Worm (Caenorhabditis elegans) whole organism, L1 larva: ENCODE measurements around the gene T04C12.11.

Experiments used
- C16A3.4 ChIP-seq: fragments of 150-350 bp; optimal IDR thresholded peaks from 2 replicates; lab custom pipeline; 2014; ENCODE audit warnings: missing biosample characterization, missing genetic modification characterization
- C34B4.2 ChIP-seq: sonication (generic microtip); optimal IDR thresholded peaks from 2 replicates; lab custom pipeline; 2017; ENCODE audit warnings: mild to moderate bottlenecking, missing genetic modification characterization, missing compliant biosample characterization
- aha-1 ChIP-seq: fragments of 150-350 bp; optimal IDR thresholded peaks from 2 replicates; lab custom pipeline; 2014; ENCODE audit warnings: missing biosample characterization, missing genetic modification characterization
- aly-2 ChIP-seq: fragments of 150-350 bp; optimal IDR thresholded peaks from 2 replicates; lab custom pipeline; 2014; ENCODE audit warnings: missing biosample characterization, missing genetic modification characterization
- blmp-1 ChIP-seq: fragments of 150-350 bp; optimal IDR thresholded peaks from 2 replicates; lab custom pipeline; 2014; ENCODE audit warnings: missing biosample characterization, missing genetic modification characterization
- ceh-8 ChIP-seq: fragments of 200-800 bp; sonication (Bioruptor generic); optimal IDR thresholded peaks from 2 replicates; lab custom pipeline; 2018; ENCODE audit warnings: mild to moderate bottlenecking, missing genetic modification characterization, moderate library complexity, missing compliant biosample characterization
- ceh-82 ChIP-seq, 3 experiments: fragments of 150-350 bp in 1 of 3; sonication (generic microtip) in 2 of 3; optimal IDR thresholded peaks; 2 replicates each; lab custom pipeline; 2014 to 2017; ENCODE audit warnings: missing biosample characterization in 3 of 3, missing genetic modification characterization in 3 of 3
- dpl-1 ChIP-seq, 3 experiments: fragments of 150-350 bp in 2 of 3; sonication (generic microtip) in 1 of 3; optimal IDR thresholded peaks; 2 replicates each; lab custom pipeline; 2014 to 2017; ENCODE audit warnings: missing biosample characterization in 3 of 3, missing genetic modification characterization in 3 of 3, missing genetic modification reagents in 3 of 3
- dsc-1 ChIP-seq: sonication (generic microtip); optimal IDR thresholded peaks from 2 replicates; lab custom pipeline; 2016; ENCODE audit warnings: mild to moderate bottlenecking, missing genetic modification characterization, missing compliant biosample characterization
- efl-1 ChIP-seq, 4 experiments: fragments of 150-350 bp; optimal IDR thresholded peaks in 3 of 4; peaks in 1 of 4; 1 replicate in 1 of 4; 2 replicates in 3 of 4; lab custom pipeline; 2014; ENCODE audit warnings: missing biosample characterization in 2 of 4, missing genetic modification characterization in 2 of 4, missing genetic modification reagents in 2 of 4
- elt-2 ChIP-seq: sonication (generic microtip); optimal IDR thresholded peaks from 2 replicates; lab custom pipeline; 2016; ENCODE audit warnings: missing genetic modification characterization, mild to moderate bottlenecking, inconsistent platforms, missing compliant biosample characterization, missing genetic modification reagents
- elt-3 ChIP-seq, 6 experiments: fragments of 150-350 bp in 1 of 6; sonication (generic microtip); optimal IDR thresholded peaks; 2 replicates each; lab custom pipeline; 2017 to 2018; ENCODE audit warnings: missing biosample characterization in 6 of 6, missing genetic modification characterization in 6 of 6, inconsistent platforms in 1 of 6
- ets-5 ChIP-seq: fragments of 200-800 bp; sonication (Bioruptor generic); IDR thresholded peaks from 2 replicates; pipeline ENCODE4 v1.3.6; 2022; ENCODE audit warnings: missing genetic modification characterization, missing compliant biosample characterization
- fkh-4 ChIP-seq: sonication (generic microtip); optimal IDR thresholded peaks from 2 replicates; lab custom pipeline; 2016; ENCODE audit warnings: missing compliant biosample characterization, missing genetic modification characterization, borderline replicate concordance
- fkh-8 ChIP-seq: sonication (generic microtip); optimal IDR thresholded peaks from 2 replicates; lab custom pipeline; 2016; ENCODE audit warnings: mild to moderate bottlenecking, missing genetic modification characterization, missing compliant biosample characterization
- fos-1 ChIP-seq: fragments of 150-350 bp; optimal IDR thresholded peaks from 2 replicates; lab custom pipeline; 2014; ENCODE audit warnings: missing biosample characterization, missing genetic modification characterization
- irx-1 ChIP-seq: sonication (generic microtip); optimal IDR thresholded peaks from 2 replicates; lab custom pipeline; 2016; ENCODE audit warnings: missing genetic modification characterization, missing compliant biosample characterization
- lin-14 ChIP-seq: fragments of 200-800 bp; sonication (Bioruptor generic); optimal IDR thresholded peaks from 2 replicates; lab custom pipeline; 2018; ENCODE audit warnings: mild to moderate bottlenecking, missing genetic modification characterization, moderate library complexity, missing compliant biosample characterization
- lin-35 ChIP-seq, 2 experiments: fragments of 150-350 bp; optimal IDR thresholded peaks; 2 replicates each; lab custom pipeline; 2014; ENCODE audit warnings: missing biosample characterization in 2 of 2, missing genetic modification characterization in 2 of 2, missing genetic modification reagents in 2 of 2
- lsy-2 ChIP-seq, 2 experiments: fragments of 150-350 bp; optimal IDR thresholded peaks; 2 replicates each; lab custom pipeline; 2014; ENCODE audit warnings: missing biosample characterization in 2 of 2, missing genetic modification characterization in 2 of 2
- mdl-1 ChIP-seq, 2 experiments: fragments of 150-350 bp; optimal IDR thresholded peaks; 2 replicates each; lab custom pipeline; 2014 to 2017; ENCODE audit warnings: missing biosample characterization in 2 of 2, missing genetic modification characterization in 2 of 2, inconsistent platforms in 1 of 2
- mep-1 ChIP-seq: fragments of 150-350 bp; optimal IDR thresholded peaks from 2 replicates; lab custom pipeline; 2014; ENCODE audit warnings: missing biosample characterization, missing genetic modification characterization
- nhr-19 ChIP-seq: fragments of 200-800 bp; sonication (Bioruptor generic); conservative IDR thresholded peaks from 2 replicates; pipeline ENCODE4 v1.3.6; 2022; ENCODE audit warnings: missing genetic modification characterization, missing compliant biosample characterization
- nhr-20 ChIP-seq: sonication (generic microtip); optimal IDR thresholded peaks from 2 replicates; lab custom pipeline; 2016; ENCODE audit warnings: mild to moderate bottlenecking, missing genetic modification characterization, missing compliant biosample characterization
- nhr-47 ChIP-seq: sonication (generic microtip); optimal IDR thresholded peaks from 2 replicates; lab custom pipeline; 2016; ENCODE audit warnings: mild to moderate bottlenecking, missing genetic modification characterization, moderate library complexity, missing compliant biosample characterization
- nhr-71 ChIP-seq: sonication (generic microtip); optimal IDR thresholded peaks from 2 replicates; lab custom pipeline; 2016; ENCODE audit warnings: mild to moderate bottlenecking, missing genetic modification characterization, moderate library complexity, missing compliant biosample characterization
- nhr-76 ChIP-seq: sonication (generic microtip); optimal IDR thresholded peaks from 2 replicates; lab custom pipeline; 2017; ENCODE audit warnings: missing biosample characterization, missing genetic modification characterization
- nhr-77 ChIP-seq: fragments of 150-350 bp; optimal IDR thresholded peaks from 2 replicates; lab custom pipeline; 2014; ENCODE audit warnings: missing biosample characterization, missing genetic modification characterization
- nhr-84 ChIP-seq: sonication (generic microtip); optimal IDR thresholded peaks from 2 replicates; lab custom pipeline; 2017; ENCODE audit warnings: missing biosample characterization, missing genetic modification characterization
- nhr-90 ChIP-seq: sonication (generic microtip); optimal IDR thresholded peaks from 2 replicates; lab custom pipeline; 2016; ENCODE audit warnings: mild to moderate bottlenecking, missing genetic modification characterization, missing compliant biosample characterization; ENCODE audit not compliant: poor library complexity
- pag-3 ChIP-seq: sonication (generic microtip); optimal IDR thresholded peaks from 2 replicates; lab custom pipeline; 2017; ENCODE audit warnings: missing genetic modification characterization, mild to moderate bottlenecking, missing compliant biosample characterization, antibody characterized with exemption, borderline replicate concordance; ENCODE audit not compliant: insufficient read depth
- pax-3 ChIP-seq: fragments of 200-800 bp; sonication (Bioruptor generic); optimal IDR thresholded peaks from 2 replicates; lab custom pipeline; 2018; ENCODE audit warnings: mild to moderate bottlenecking, missing genetic modification characterization, moderate library complexity, missing compliant biosample characterization
- rnt-1 ChIP-seq: sonication (generic microtip); optimal IDR thresholded peaks from 2 replicates; lab custom pipeline; 2016; ENCODE audit warnings: mild to moderate bottlenecking, missing genetic modification characterization, moderate library complexity, missing compliant biosample characterization
- snpc-4 ChIP-seq: fragments of 150-350 bp; optimal IDR thresholded peaks from 2 replicates; lab custom pipeline; 2014; ENCODE audit warnings: missing biosample characterization, missing genetic modification characterization
- snu-23 ChIP-seq: sonication (generic microtip); optimal IDR thresholded peaks from 2 replicates; lab custom pipeline; 2016; ENCODE audit warnings: missing genetic modification characterization, missing compliant biosample characterization
- sup-37 ChIP-seq: fragments of 200-800 bp; sonication (Bioruptor generic); optimal IDR thresholded peaks from 2 replicates; lab custom pipeline; 2018; ENCODE audit warnings: mild to moderate bottlenecking, missing genetic modification characterization, missing compliant biosample characterization
- swsn-7 ChIP-seq: sonication (generic microtip); optimal IDR thresholded peaks from 2 replicates; lab custom pipeline; 2016; ENCODE audit warnings: missing genetic modification characterization, missing compliant biosample characterization
- tbx-2 ChIP-seq: sonication (generic microtip); optimal IDR thresholded peaks from 2 replicates; lab custom pipeline; 2016; ENCODE audit warnings: missing genetic modification characterization, missing compliant biosample characterization
- unc-30 ChIP-seq: sonication (generic microtip); optimal IDR thresholded peaks from 2 replicates; lab custom pipeline; 2017; ENCODE audit warnings: missing biosample characterization, missing genetic modification characterization
- unc-62 ChIP-seq: fragments of 150-350 bp; optimal IDR thresholded peaks from 2 replicates; lab custom pipeline; 2014; ENCODE audit warnings: missing biosample characterization, missing genetic modification reagents, missing genetic modification characterization
- unc-98 ChIP-seq: fragments of 200-800 bp; sonication (Bioruptor generic); IDR thresholded peaks from 2 replicates; pipeline ENCODE4 v1.3.6; 2022; ENCODE audit warnings: missing genetic modification characterization, missing compliant biosample characterization
- vab-15 ChIP-seq: sonication (generic microtip); optimal IDR thresholded peaks from 2 replicates; lab custom pipeline; 2017; ENCODE audit warnings: missing genotype, mild to moderate bottlenecking, missing genetic modification characterization, missing compliant biosample characterization
- xbp-1 ChIP-seq: sonication (generic microtip); optimal IDR thresholded peaks from 2 replicates; lab custom pipeline; 2016; ENCODE audit warnings: missing genetic modification characterization, missing compliant biosample characterization
- zag-1 ChIP-seq: fragments of 150-350 bp; optimal IDR thresholded peaks from 2 replicates; lab custom pipeline; 2014; ENCODE audit warnings: missing biosample characterization, missing genetic modification characterization
- ztf-11 ChIP-seq, 2 experiments: sonication (generic microtip); optimal IDR thresholded peaks; 2 replicates each; lab custom pipeline; 2016 to 2017; ENCODE audit warnings: missing genetic modification characterization in 2 of 2, missing biosample characterization in 1 of 2, missing compliant biosample characterization in 1 of 2

The T04C12.11 gene

ce11 chrV:11087119-11087518 is 27.0 kb upstream of the T04C12.11 start:
- TF ChIP-seq ets-5 (no peak), C16A3.4 (no peak), nhr-71 (tag; lab: Kevin White, UChicago) (peak; percentile 8), blmp-1 (tag; lab: Kevin White, UChicago) (peak; percentile 3), elt-3 (tag; optimal IDR thresholded peaks at IDR 0.05; lab: Kevin White, UChicago) (peak in 2 of 6 experiments; percentile 67 to 75), nhr-90 (peak; percentile 17), aly-2 (no peak), lin-14 (GFP tag; lab: Kevin White, UChicago) (peak; percentile 32), pax-3 (tag; lab: Kevin White, UChicago) (no peak), lin-35 (GFP tag; optimal IDR thresholded peaks at IDR 0.05; lab: Kevin White, UChicago) (no peak), vab-15 (tag; lab: Kevin White, UChicago) (no peak), ceh-82 (tag; optimal IDR thresholded peaks at IDR 0.05; lab: Kevin White, UChicago) (no peak), efl-1 (optimal IDR thresholded peaks at IDR 0.05; lab: Kevin White, UChicago) (no peak), efl-1 (GFP tag; optimal IDR thresholded peaks at IDR 0.05 in 1 of 2; lab: Kevin White, UChicago) (peak in 1 of 2 experiments; percentile 39), elt-2 (tag; lab: Kevin White, UChicago) (peak; percentile 99), nhr-20 (tag; lab: Kevin White, UChicago) (peak; percentile 40), xbp-1 (no peak)

DNA sequence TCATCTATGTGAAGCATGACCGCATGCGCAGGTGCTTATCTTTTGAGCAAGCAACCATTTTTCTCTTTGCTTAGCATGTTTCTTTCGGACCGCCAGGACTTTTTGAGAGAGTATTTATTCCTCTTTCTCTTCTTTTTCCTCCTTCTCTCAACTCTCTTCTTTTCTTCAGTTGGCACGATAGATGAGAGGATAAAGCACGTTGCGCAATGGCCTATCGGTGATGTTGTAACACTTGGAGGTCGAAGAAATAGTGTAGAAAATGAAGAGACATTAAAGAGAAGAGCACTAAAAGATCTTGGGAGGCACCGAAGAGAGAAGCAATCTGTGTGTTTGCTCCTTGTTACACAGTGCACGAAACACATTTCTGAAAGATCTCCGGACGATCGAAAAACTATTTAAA is 23.6 kb upstream of the T04C12.11 start:
- peak; percentile 92 for TF ChIP-seq lin-14 (GFP tag; lab: Kevin White, UChicago)
- peak; percentile 10 for TF ChIP-seq fos-1 (tag; lab: Kevin White, UChicago)
- TF ChIP-seq nhr-20 (tag; lab: Kevin White, UChicago) = peak; percentile 47
- TF ChIP-seq efl-1 (optimal IDR thresholded peaks at IDR 0.05; lab: Kevin White, UChicago) = peak; percentile 6 to 33
- peak in 1 of 2 experiments; percentile 44 for TF ChIP-seq efl-1 (GFP tag; optimal IDR thresholded peaks at IDR 0.05 in 1 of 2; lab: Kevin White, UChicago)
- TF ChIP-seq ceh-8 (GFP tag; lab: Kevin White, UChicago) = no peak
- peak; percentile 67 for TF ChIP-seq tbx-2
- peak; percentile 49 for TF ChIP-seq swsn-7 (tag; lab: Kevin White, UChicago)
- peak; percentile 12 for TF ChIP-seq fkh-4 (tag; lab: Kevin White, UChicago)
- no peak for TF ChIP-seq nhr-84 (tag; lab: Kevin White, UChicago)
- TF ChIP-seq snu-23 (GFP tag; lab: Kevin White, UChicago) = peak; percentile 64
- peak; percentile 80 for TF ChIP-seq nhr-71 (tag; lab: Kevin White, UChicago)
- peak in 1 of 2 experiments; percentile 10 for TF ChIP-seq lin-35 (GFP tag; optimal IDR thresholded peaks at IDR 0.05; lab: Kevin White, UChicago)
- TF ChIP-seq aha-1 = no peak
- TF ChIP-seq zag-1 (tag; lab: Kevin White, UChicago) = no peak
- TF ChIP-seq unc-30 (tag; lab: Kevin White, UChicago) = no peak
- no peak for TF ChIP-seq fkh-8 (tag; lab: Kevin White, UChicago)
- TF ChIP-seq pag-3 (tag; lab: Kevin White, UChicago) = peak; percentile 88
- TF ChIP-seq irx-1 (tag; lab: Kevin White, UChicago) = peak; percentile 35
- TF ChIP-seq nhr-76 (tag; lab: Kevin White, UChicago) = no peak
- TF ChIP-seq mdl-1 (tag; optimal IDR thresholded peaks at IDR 0.05; lab: Kevin White, UChicago) = peak in 1 of 2 experiments; percentile 70
- peak; percentile 20 for TF ChIP-seq xbp-1
- TF ChIP-seq nhr-47 (tag; lab: Kevin White, UChicago) = peak; percentile 23
- TF ChIP-seq snpc-4 (tag; lab: Kevin White, UChicago) = no peak
- peak in 2 of 3 experiments; percentile 24 to 42 for TF ChIP-seq ceh-82 (tag; optimal IDR thresholded peaks at IDR 0.05; lab: Kevin White, UChicago)
- TF ChIP-seq C34B4.2 (tag; lab: Kevin White, UChicago) = no peak
- TF ChIP-seq mep-1 (tag; lab: Kevin White, UChicago) = peak; percentile 49
- no peak for TF ChIP-seq unc-98
- TF ChIP-seq aly-2 = peak; percentile 32
- peak; percentile 84 for TF ChIP-seq rnt-1 (tag; lab: Kevin White, UChicago)
- TF ChIP-seq nhr-19 (GFP tag; lab: Robert Waterston, UW) = peak; percentile 67
- no peak for TF ChIP-seq ztf-11 (tag; optimal IDR thresholded peaks at IDR 0.05; lab: Kevin White, UChicago)
- TF ChIP-seq nhr-77 (tag; lab: Kevin White, UChicago) = peak; percentile 66
- TF ChIP-seq dsc-1 (tag; lab: Kevin White, UChicago) = peak; percentile 79
- TF ChIP-seq C16A3.4 = peak; percentile 11
- TF ChIP-seq lsy-2 (tag; optimal IDR thresholded peaks at IDR 0.05; lab: Kevin White, UChicago) = peak; percentile 23 to 60
- peak in 1 of 3 experiments; percentile 27 for TF ChIP-seq dpl-1 (GFP tag; optimal IDR thresholded peaks at IDR 0.05; lab: Kevin White, UChicago)
- no peak for TF ChIP-seq unc-62
- peak; percentile 28 for TF ChIP-seq sup-37 (GFP tag; lab: Kevin White, UChicago)
